Fruit fly (Drosophila melanogaster): ENCODE measurements around the gene CG11986.

DNA sequence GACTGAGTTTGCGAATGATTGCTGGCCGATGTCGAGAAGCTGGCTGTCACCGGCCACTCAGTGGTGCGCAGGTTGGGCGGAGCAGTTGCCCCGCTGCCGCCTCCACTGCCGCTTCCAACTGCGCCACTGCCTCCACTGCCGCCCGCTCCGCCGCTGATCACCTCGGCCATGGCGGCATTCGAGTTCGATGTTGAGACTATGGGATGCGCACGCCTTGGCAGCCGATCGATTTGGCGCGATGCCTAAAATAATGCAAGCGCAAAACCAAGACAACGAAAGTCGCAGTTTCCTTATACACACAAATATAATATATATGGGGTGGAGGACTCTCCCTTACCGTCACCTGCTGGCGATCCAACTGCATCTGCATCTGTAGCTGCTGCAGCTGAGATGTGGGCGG is 3.5 kb upstream of the CG11986 start:
- no peak for TF ChIP-seq CG8478 (optimal IDR thresholded peaks at IDR 0.05)
- no peak for TF ChIP-seq CTCF (optimal IDR thresholded peaks at IDR 0.05)
